Fruit fly (Drosophila melanogaster) whole organism, prepupa: ENCODE results near the gene Dad1.

Experiments used
- CG10669 ChIP-seq: fragments of 200-800 bp; sonication (Bioruptor generic); optimal IDR thresholded peaks from 3 replicates; lab custom pipeline; 2018; ENCODE audit warnings: missing biosample characterization, mild to moderate bottlenecking, missing genetic modification characterization, moderate library complexity
- CG11762 ChIP-seq: fragments of 200-800 bp; sonication (Bioruptor generic); optimal IDR thresholded peaks from 3 replicates; lab custom pipeline; 2016; ENCODE audit warnings: missing biosample characterization, missing genetic modification characterization; ENCODE audit not compliant: insufficient read depth
- CG16779 ChIP-seq: fragments of 200-800 bp; sonication (Bioruptor generic); optimal IDR thresholded peaks from 3 replicates; lab custom pipeline; 2017; ENCODE audit warnings: missing biosample characterization, mild to moderate bottlenecking, missing genetic modification characterization
- CG3032 ChIP-seq: fragments of 200-800 bp; optimal IDR thresholded peaks from 2 replicates; lab custom pipeline; 2019; ENCODE audit warnings: missing biosample characterization, mild to moderate bottlenecking, missing genetic modification characterization, moderate library complexity
- CG31627 ChIP-seq: fragments of 200-800 bp; sonication (Bioruptor generic); optimal IDR thresholded peaks from 3 replicates; lab custom pipeline; 2016; ENCODE audit warnings: missing biosample characterization, missing genetic modification characterization
- CG32006 ChIP-seq: fragments of 200-800 bp; sonication (Bioruptor generic); optimal IDR thresholded peaks from 3 replicates; lab custom pipeline; 2017; ENCODE audit warnings: missing biosample characterization, mild to moderate bottlenecking, missing genetic modification characterization
- CG34406 ChIP-seq: fragments of 200-800 bp; sonication (Bioruptor generic); optimal IDR thresholded peaks from 3 replicates; lab custom pipeline; 2016; ENCODE audit warnings: missing biosample characterization, missing genetic modification characterization
- CG3919 ChIP-seq: fragments of 200-800 bp; sonication (Bioruptor generic); optimal IDR thresholded peaks from 3 replicates; lab custom pipeline; 2016; ENCODE audit warnings: missing biosample characterization, missing genetic modification characterization
- CG4318 ChIP-seq: fragments of 200-800 bp; sonication (Bioruptor generic); optimal IDR thresholded peaks from 3 replicates; lab custom pipeline; 2017; ENCODE audit warnings: missing biosample characterization, mild to moderate bottlenecking, missing genetic modification characterization
- CG6276 ChIP-seq: fragments of 200-800 bp; sonication (Bioruptor generic); optimal IDR thresholded peaks from 2 replicates; lab custom pipeline; 2017; ENCODE audit warnings: missing biosample characterization, mild to moderate bottlenecking, missing genetic modification characterization
- CG6792 ChIP-seq: fragments of 200-800 bp; sonication (Bioruptor generic); optimal IDR thresholded peaks from 3 replicates; lab custom pipeline; 2016; ENCODE audit warnings: missing biosample characterization, missing genetic modification characterization
- CG6808 ChIP-seq: fragments of 200-800 bp; sonication (Bioruptor generic); optimal IDR thresholded peaks from 3 replicates; lab custom pipeline; 2017; ENCODE audit warnings: missing biosample characterization, missing genetic modification characterization, mild to moderate bottlenecking, moderate library complexity, missing genetic modification reagents
- CG8632 ChIP-seq: fragments of 200-800 bp; sonication (Bioruptor generic); optimal IDR thresholded peaks from 3 replicates; lab custom pipeline; 2016; ENCODE audit warnings: missing biosample characterization, missing genetic modification characterization
- Eip75B ChIP-seq: fragments of 200-800 bp; sonication (Bioruptor generic); optimal IDR thresholded peaks from 3 replicates; lab custom pipeline; 2016; ENCODE audit warnings: missing biosample characterization, missing genetic modification characterization
- Eip78C ChIP-seq: fragments of 200-800 bp; sonication (Bioruptor generic); peaks from one replicate; lab custom pipeline; 2016; ENCODE audit warnings: missing biosample characterization, missing genetic modification characterization
- Eip93F ChIP-seq: fragments of 200-800 bp; sonication (Bioruptor generic); optimal IDR thresholded peaks from 2 replicates; lab custom pipeline; 2016; ENCODE audit warnings: missing biosample characterization, mild to moderate bottlenecking, missing genetic modification characterization
- Ets21C ChIP-seq: fragments of 200-800 bp; sonication (Bioruptor generic); optimal IDR thresholded peaks from 3 replicates; lab custom pipeline; 2016; ENCODE audit warnings: missing biosample characterization, missing genetic modification characterization
- Ets96B ChIP-seq: fragments of 200-800 bp; optimal IDR thresholded peaks from 2 replicates; lab custom pipeline; 2019; ENCODE audit warnings: missing biosample characterization, mild to moderate bottlenecking, missing genetic modification characterization, moderate library complexity
- Gug ChIP-seq: fragments of 200-800 bp; sonication (Bioruptor generic); IDR thresholded peaks from 2 replicates; pipeline ENCODE4 v1.3.6; 2022; ENCODE audit warnings: missing biosample characterization, missing genetic modification characterization
- Hr38 ChIP-seq: sonication (Bioruptor generic); optimal IDR thresholded peaks from 2 replicates; lab custom pipeline; 2016; ENCODE audit warnings: missing biosample characterization, missing genetic modification characterization
- Hr39 ChIP-seq: fragments of 200-800 bp; sonication (Bioruptor generic); optimal IDR thresholded peaks from 2 replicates; lab custom pipeline; 2016; ENCODE audit warnings: missing biosample characterization, missing genetic modification characterization
- Hr4 ChIP-seq: fragments of 200-800 bp; sonication (Bioruptor generic); optimal IDR thresholded peaks from 3 replicates; lab custom pipeline; 2016; ENCODE audit warnings: missing biosample characterization, missing genetic modification characterization
- Lpt ChIP-seq: fragments of 200-800 bp; sonication (Bioruptor generic); optimal IDR thresholded peaks from 3 replicates; lab custom pipeline; 2016; ENCODE audit warnings: missing biosample characterization, missing genetic modification characterization
- Met ChIP-seq: fragments of 200-800 bp; sonication (Bioruptor generic); optimal IDR thresholded peaks from 3 replicates; lab custom pipeline; 2016; ENCODE audit warnings: missing biosample characterization, missing genetic modification characterization
- OdsH ChIP-seq: fragments of 200-800 bp; sonication (Bioruptor generic); optimal IDR thresholded peaks from 3 replicates; lab custom pipeline; 2016; ENCODE audit warnings: missing biosample characterization, missing genetic modification characterization
- Smox ChIP-seq: fragments of 200-800 bp; sonication (Bioruptor generic); optimal IDR thresholded peaks from 3 replicates; lab custom pipeline; 2016; ENCODE audit warnings: missing biosample characterization, missing genetic modification characterization
- Sox14 ChIP-seq: fragments of 200-800 bp; sonication (Bioruptor generic); optimal IDR thresholded peaks from 3 replicates; lab custom pipeline; 2016; ENCODE audit warnings: missing biosample characterization, missing genetic modification characterization
- cyc ChIP-seq: fragments of 200-800 bp; sonication (Bioruptor generic); optimal IDR thresholded peaks from 3 replicates; lab custom pipeline; 2016; ENCODE audit warnings: missing biosample characterization, missing genetic modification characterization
- dac ChIP-seq: fragments of 200-800 bp; sonication (Bioruptor generic); optimal IDR thresholded peaks from 2 replicates; lab custom pipeline; 2017; ENCODE audit warnings: missing biosample characterization, mild to moderate bottlenecking, missing genetic modification characterization
- eg ChIP-seq: fragments of 200-800 bp; sonication (Bioruptor generic); IDR thresholded peaks from 3 replicates; pipeline ENCODE4 v1.3.6; 2022; ENCODE audit warnings: missing biosample characterization, missing genetic modification characterization
- fd59A ChIP-seq: fragments of 200-800 bp; sonication (Bioruptor generic); optimal IDR thresholded peaks from 2 replicates; lab custom pipeline; 2017; ENCODE audit warnings: missing biosample characterization, mild to moderate bottlenecking, missing genetic modification characterization, missing genetic modification reagents
- fd85E ChIP-seq: fragments of 200-800 bp; sonication (Bioruptor generic); optimal IDR thresholded peaks from 3 replicates; lab custom pipeline; 2016; ENCODE audit warnings: missing biosample characterization, missing genetic modification characterization
- fkh ChIP-seq: fragments of 200-800 bp; sonication (Bioruptor generic); optimal IDR thresholded peaks from 3 replicates; lab custom pipeline; 2017; ENCODE audit warnings: missing biosample characterization, mild to moderate bottlenecking, missing genetic modification characterization, moderate library complexity
- lz ChIP-seq: fragments of 200-800 bp; sonication (Bioruptor generic); optimal IDR thresholded peaks from 3 replicates; lab custom pipeline; 2016; ENCODE audit warnings: missing biosample characterization, missing genetic modification characterization
- net ChIP-seq: fragments of 200-800 bp; sonication (Bioruptor generic); optimal IDR thresholded peaks from 3 replicates; lab custom pipeline; 2016; ENCODE audit warnings: missing biosample characterization, missing genetic modification characterization
- pdm3 ChIP-seq: fragments of 200-800 bp; sonication (Bioruptor generic); optimal IDR thresholded peaks from 3 replicates; lab custom pipeline; 2016; ENCODE audit warnings: missing biosample characterization, missing genetic modification characterization
- salr ChIP-seq, 2 experiments: fragments of 200-800 bp; sonication (Bioruptor generic); optimal IDR thresholded peaks; 3 replicates each; lab custom pipeline; 2016 to 2018; ENCODE audit warnings: missing biosample characterization in 2 of 2, missing genetic modification characterization in 2 of 2, mild to moderate bottlenecking in 1 of 2
- spab ChIP-seq: fragments of 200-800 bp; sonication (Bioruptor generic); optimal IDR thresholded peaks from 2 replicates; lab custom pipeline; 2017; ENCODE audit warnings: missing biosample characterization, mild to moderate bottlenecking, missing genetic modification characterization, missing genetic modification reagents
- svp ChIP-seq: fragments of 200-800 bp; sonication (Bioruptor generic); peaks from one replicate; lab custom pipeline; 2016; ENCODE audit warnings: missing biosample characterization, missing genetic modification characterization
- topi ChIP-seq: fragments of 200-800 bp; sonication (Bioruptor generic); optimal IDR thresholded peaks from 3 replicates; lab custom pipeline; 2016; ENCODE audit warnings: missing biosample characterization, missing genetic modification characterization
- vri ChIP-seq: fragments of 200-800 bp; sonication (Bioruptor generic); optimal IDR thresholded peaks from 3 replicates; lab custom pipeline; 2016; ENCODE audit warnings: missing biosample characterization, mild to moderate bottlenecking, missing genetic modification characterization

The Dad1 gene

dm6 chr2L:8393122-8393521 lies 9.2 kb upstream of the Dad1 start, which contains the start of gene Acp29AB:
Acp29AB (minus strand) TSS chr2L:8393222.
- TF ChIP-seq CG16779 (tag; lab: Kevin White, UChicago) (no peak), vri (GFP tag; lab: Kevin White, UChicago) (no peak), CG6276 (no peak), CG6792 (no peak)

- no peak for TF ChIP-seq CG6792
- TF ChIP-seq CG31627 (GFP tag; lab: Kevin White, UChicago), result no peak
- TF ChIP-seq CG16779 (tag; lab: Kevin White, UChicago), result no peak
- no peak for TF ChIP-seq Met (GFP tag; lab: Kevin White, UChicago)
- TF ChIP-seq Gug (GFP tag; lab: Robert Waterston, UW), result no peak
- no peak for TF ChIP-seq svp (GFP tag; lab: Kevin White, UChicago)
- TF ChIP-seq fd85E (GFP tag; lab: Kevin White, UChicago), result no peak
- TF ChIP-seq vri (GFP tag; lab: Kevin White, UChicago), result no peak
- no peak for TF ChIP-seq Sox14
- no peak for TF ChIP-seq CG10669 (GFP tag; lab: Kevin White, UChicago)
- no peak for TF ChIP-seq CG3919 (GFP tag; lab: Kevin White, UChicago)
- TF ChIP-seq Hr4 (GFP tag; lab: Kevin White, UChicago), result no peak
- no peak for TF ChIP-seq lz (GFP tag; lab: Kevin White, UChicago)
Observed at dm6 chr2L:8392298-8392697, 8.4 kb upstream of the Dad1 start, which contains the start of gene CG42820. CG42820 (minus strand) TSS chr2L:8392398.

- TF ChIP-seq Ets96B (tag; lab: Kevin White, UChicago) (no peak), topi (GFP tag; lab: Kevin White, UChicago) (no peak), CG34406 (GFP tag; lab: Kevin White, UChicago) (no peak), CG16779 (tag; lab: Kevin White, UChicago) (no peak), eg (GFP tag; lab: Robert Waterston, UW) (no peak), Hr38 (GFP tag; lab: Kevin White, UChicago) (no peak), CG8632 (GFP tag; lab: Kevin White, UChicago) (no peak), Hr39 (GFP tag; lab: Kevin White, UChicago) (no peak), Lpt (GFP tag; lab: Kevin White, UChicago) (no peak), fkh (GFP tag; lab: Kevin White, UChicago) (no peak), CG10669 (GFP tag; lab: Kevin White, UChicago) (no peak), CG32006 (GFP tag; lab: Kevin White, UChicago) (no peak)
- TF ChIP-seq, all 60 proteins: peak for 0
Observed at dm6 chr2L:8389231-8389630, 5.3 kb upstream of the Dad1 start, which contains the start of gene CG42819. CG42819 (minus strand) TSS chr2L:8389331.

dm6 chr2L:8385849-8386248 lies 1.9 kb upstream of the Dad1 start:
- TF ChIP-seq eg (GFP tag; lab: Robert Waterston, UW) (no peak), CG3032 (tag; lab: Kevin White, UChicago) (no peak), Eip78C (GFP tag; lab: Kevin White, UChicago) (no peak), fkh (GFP tag; lab: Kevin White, UChicago) (no peak), Ets21C (GFP tag; lab: Kevin White, UChicago) (no peak), salr (GFP tag; optimal IDR thresholded peaks at IDR 0.05; lab: Kevin White, UChicago) (no peak), CG31627 (GFP tag; lab: Kevin White, UChicago) (no peak), cyc (GFP tag; lab: Kevin White, UChicago) (no peak), CG6808 (GFP tag; lab: Kevin White, UChicago) (no peak), net (GFP tag; lab: Kevin White, UChicago) (no peak), Smox (GFP tag; lab: Kevin White, UChicago) (no peak), Eip93F (GFP tag; lab: Kevin White, UChicago) (no peak), OdsH (GFP tag; lab: Kevin White, UChicago) (no peak), CG4318 (GFP tag; lab: Kevin White, UChicago) (no peak), CG11762 (no peak), dac (no peak), Eip75B (GFP tag; lab: Kevin White, UChicago) (no peak), pdm3 (GFP tag; lab: Kevin White, UChicago) (no peak), spab (no peak), fd59A (GFP tag; lab: Kevin White, UChicago) (no peak)
- TF ChIP-seq, all 60 proteins: peak for 0
